Worm (Caenorhabditis elegans) whole organism, L2 larva: ENCODE measurements around the gene puf-6.

Source experiments
- ceh-82 ChIP-seq: fragments of 150-350 bp; optimal IDR thresholded peaks from 2 replicates; lab custom pipeline; 2014; ENCODE audit warnings: missing biosample characterization, missing genetic modification characterization
- mdl-1 ChIP-seq, 2 experiments: fragments of 150-350 bp in 1 of 2; sonication (generic microtip) in 1 of 2; optimal IDR thresholded peaks; 2 replicates each; lab custom pipeline; 2017; ENCODE audit warnings: missing biosample characterization in 2 of 2, missing genetic modification characterization in 2 of 2
- nhr-10 ChIP-seq: sonication (generic microtip); optimal IDR thresholded peaks from 2 replicates; lab custom pipeline; 2017; ENCODE audit warnings: missing biosample characterization, missing genetic modification characterization
- nhr-11 ChIP-seq: fragments of 150-350 bp; optimal IDR thresholded peaks from 2 replicates; lab custom pipeline; 2014; ENCODE audit warnings: missing biosample characterization, missing genetic modification characterization
- skn-1 ChIP-seq: sonication (generic microtip); optimal IDR thresholded peaks from 2 replicates; lab custom pipeline; 2017; ENCODE audit warnings: missing biosample characterization, missing genetic modification characterization

DNA sequence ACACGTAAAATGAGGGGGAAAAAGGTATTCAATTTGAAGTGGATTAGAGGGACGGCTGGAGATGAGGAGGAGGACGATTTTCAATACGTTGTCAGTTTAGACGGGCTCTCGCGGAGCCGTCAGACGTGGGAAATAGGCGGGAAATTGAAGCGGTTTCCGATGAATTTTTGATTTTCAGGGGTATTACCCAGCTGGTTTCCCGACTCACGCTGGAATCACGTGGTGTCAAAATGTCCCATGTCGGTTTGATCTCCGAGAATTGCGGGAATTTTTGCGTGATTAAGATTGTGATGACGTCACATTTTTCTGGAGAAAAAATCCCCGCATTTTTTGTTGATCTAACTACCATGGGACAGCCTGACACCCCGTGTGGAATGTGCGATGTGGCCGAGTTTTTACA, 30.6 kb downstream of the puf-6 start:
- no peak for TF ChIP-seq skn-1 (tag; lab: Kevin White, UChicago)
- no peak for TF ChIP-seq mdl-1 (tag; optimal IDR thresholded peaks at IDR 0.05; lab: Kevin White, UChicago)
- TF ChIP-seq ceh-82 (tag; lab: Kevin White, UChicago): no peak
- TF ChIP-seq nhr-10 (tag; lab: Kevin White, UChicago): no peak
- no peak for TF ChIP-seq nhr-11
